Fruit fly (Drosophila melanogaster): ENCODE measurements around the gene CG14110.

The CG14110 gene

dm6 chr3L:13384489-13384888 is at the start of gene CG14110:
Gene CG14110 (plus strand): TSS chr3L:13384789.
- no peak for TF ChIP-seq CG17801 (GFP tag; optimal IDR thresholded peaks at IDR 0.05; ENCODE audit: partially characterized antibody)

- no peak for TF ChIP-seq CG17801 (GFP tag; optimal IDR thresholded peaks at IDR 0.05; ENCODE audit: partially characterized antibody)
These were observed 35.9 kb upstream of the CG14110 start, which contains the start of gene CG17687 for dm6 chr3L:13348733-13349132. Gene CG17687 (plus strand): TSS chr3L:13349033.

DNA sequence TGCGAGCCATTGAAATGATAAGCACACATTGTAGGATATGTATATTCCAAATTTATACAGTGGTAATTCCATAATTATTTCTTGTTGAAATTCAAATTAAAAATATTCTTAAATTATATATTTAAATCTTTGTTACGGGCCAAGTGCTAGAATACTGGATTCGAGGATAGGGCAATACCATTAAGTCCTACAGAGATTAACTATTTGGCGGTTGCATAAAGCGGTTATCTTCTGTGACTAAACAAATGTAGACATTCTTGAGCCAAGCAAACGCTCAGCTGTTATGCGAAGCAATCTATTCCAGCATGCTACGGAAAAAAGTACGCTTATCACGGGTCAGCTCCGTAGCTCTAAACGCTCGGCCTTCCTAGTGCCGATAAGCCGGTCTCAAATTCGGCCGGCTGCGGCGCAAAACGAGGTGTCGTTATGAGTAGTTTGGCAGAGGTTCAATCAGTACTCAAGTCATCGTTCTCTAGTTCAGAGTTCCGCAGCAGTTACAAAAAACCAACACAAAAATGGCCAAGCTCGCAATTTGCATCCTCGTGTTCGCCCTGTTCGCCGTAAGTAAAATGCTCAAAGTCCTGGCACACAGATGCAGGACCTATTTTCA is 28.4 kb upstream of the CG14110 start, which contains the start of gene Nplp2:
Gene Nplp2 (plus strand): TSS at position 293 of the 610 bp plus-strand sequence.
- TF ChIP-seq CG17801 (GFP tag; optimal IDR thresholded peaks at IDR 0.05; ENCODE audit: partially characterized antibody) = no peak

DNA sequence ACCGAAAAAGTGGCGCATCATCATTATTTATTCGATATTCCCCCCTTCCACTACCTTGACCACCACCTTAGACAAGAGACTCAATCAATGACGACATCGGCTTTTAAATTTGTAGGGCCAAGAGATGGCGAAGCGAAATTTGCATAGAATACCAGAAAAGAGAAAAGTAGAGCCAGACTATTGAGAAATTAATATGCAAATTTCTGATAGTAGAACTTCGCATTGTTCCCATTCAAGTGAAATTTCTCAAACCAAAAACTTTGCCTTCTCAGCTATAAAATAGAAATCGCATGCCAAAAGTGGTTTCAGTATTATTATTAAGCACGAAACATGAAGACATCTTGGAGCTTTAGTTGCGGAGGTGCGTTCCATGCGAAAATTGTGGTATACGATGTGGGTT is 6.9 kb upstream of the CG14110 start, which contains the start of gene CG14111:
Gene CG14111 (plus strand): TSS at position 301 of the 400 bp plus-strand sequence.
- TF ChIP-seq CG17801 (GFP tag; optimal IDR thresholded peaks at IDR 0.05; ENCODE audit: partially characterized antibody) = no peak

DNA sequence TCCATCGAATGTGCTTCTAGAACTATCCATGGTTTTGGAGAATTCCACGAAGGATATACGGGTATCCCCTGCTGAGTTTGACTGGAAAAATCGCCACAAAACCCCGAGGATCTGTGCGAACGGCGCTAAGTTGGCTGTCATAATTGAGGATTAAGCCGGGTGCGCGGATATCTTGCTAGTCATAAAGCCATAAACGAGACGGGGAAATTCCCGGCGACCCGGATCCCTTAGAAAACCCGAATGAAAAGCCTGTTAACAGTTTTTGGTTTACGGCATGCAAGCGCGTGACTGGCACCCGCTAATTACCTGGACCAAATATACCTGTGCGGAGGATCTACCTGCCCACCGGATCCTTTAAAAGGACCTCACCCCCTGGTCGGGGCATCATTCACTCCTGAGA is 6.4 kb upstream of the CG14110 start, which contains the start of gene SNCF:
Gene SNCF (plus strand): TSS at position 382 of the 400 bp plus-strand sequence.
- no peak for TF ChIP-seq CG17801 (GFP tag; optimal IDR thresholded peaks at IDR 0.05; ENCODE audit: partially characterized antibody)

DNA sequence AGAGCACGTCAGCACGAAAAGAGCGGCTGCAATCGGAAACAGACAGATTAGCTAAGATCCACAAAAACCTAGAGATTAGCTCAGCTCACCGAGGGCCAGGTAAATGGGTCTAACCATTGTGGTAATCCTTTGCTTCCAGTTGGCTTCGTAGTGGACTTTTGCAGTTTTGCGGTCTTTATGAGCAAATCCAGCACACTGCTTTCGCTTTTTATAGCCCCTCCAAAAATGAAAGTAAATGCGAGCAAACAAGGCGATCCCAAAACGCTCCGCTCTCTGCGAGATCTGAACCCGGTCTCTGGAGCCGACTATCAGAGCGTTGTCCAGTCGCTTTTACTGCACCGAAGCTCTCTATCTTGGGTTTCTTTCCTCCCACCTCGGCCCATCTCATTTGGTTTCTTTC is 3.4 kb upstream of the CG14110 start, which contains the start of gene CG14107:
Gene CG14107 (minus strand): TSS at position 187 of the 400 bp plus-strand sequence.
- TF ChIP-seq CG17801 (GFP tag; optimal IDR thresholded peaks at IDR 0.05; ENCODE audit: partially characterized antibody) = no peak

- no peak for TF ChIP-seq CG17801 (GFP tag; optimal IDR thresholded peaks at IDR 0.05; ENCODE audit: partially characterized antibody)
These were observed 2.4 kb upstream of the CG14110 start, which contains the start of gene ImpL1 for dm6 chr3L:13382061-13382815. Gene ImpL1 (plus strand): TSS chr3L:13382765.

dm6 chr3L:13387608-13388007 is 3.0 kb downstream of the CG14110 start, which contains the start of gene CG10171:
Gene CG10171 (minus strand): TSS chr3L:13387907.
- no peak for TF ChIP-seq CG17801 (GFP tag; optimal IDR thresholded peaks at IDR 0.05; ENCODE audit: partially characterized antibody)

DNA sequence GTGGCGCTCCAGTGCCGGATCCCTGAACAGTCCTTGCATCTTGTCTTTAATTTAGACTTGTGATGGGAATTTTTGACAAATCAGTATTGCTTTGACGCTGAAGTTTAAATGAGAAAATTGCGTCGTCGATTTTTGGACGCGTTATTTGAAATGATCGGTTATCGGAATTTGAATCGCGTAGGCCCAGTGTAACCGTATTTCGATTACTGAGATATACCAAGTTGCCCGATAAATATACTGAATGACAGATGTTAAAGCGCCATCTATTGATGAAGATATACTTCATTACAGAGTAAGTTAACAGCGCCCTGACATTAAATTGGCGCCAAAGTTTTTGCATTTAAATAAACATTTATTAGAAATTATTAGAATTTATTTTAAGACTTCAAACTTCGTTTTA is 5.2 kb downstream of the CG14110 start, which contains the start of gene Poc1:
Gene Poc1 (minus strand): TSS at position 173 of the 400 bp plus-strand sequence.
- no peak for TF ChIP-seq CG17801 (GFP tag; optimal IDR thresholded peaks at IDR 0.05; ENCODE audit: partially characterized antibody)

DNA sequence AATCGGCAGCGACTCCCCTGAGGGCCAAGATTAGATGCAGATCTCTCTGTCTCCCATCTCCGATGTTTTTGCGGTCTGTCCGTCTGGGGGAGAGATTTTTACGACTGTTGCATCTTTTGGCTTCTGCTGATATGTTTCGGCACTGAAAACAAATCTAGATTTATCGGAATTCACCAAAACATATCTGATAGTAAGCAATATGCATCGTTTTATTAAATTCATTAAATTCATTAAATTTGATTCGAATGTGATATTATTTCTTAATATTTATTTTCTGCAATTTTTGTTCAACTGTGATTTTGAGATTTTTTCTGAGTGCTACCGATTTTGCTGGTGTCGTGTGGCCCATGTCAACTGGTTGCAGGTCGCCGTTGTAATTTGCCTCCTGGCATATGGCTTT is 8.9 kb downstream of the CG14110 start:
- TF ChIP-seq CG17801 (GFP tag; optimal IDR thresholded peaks at IDR 0.05; ENCODE audit: partially characterized antibody) = no peak

DNA sequence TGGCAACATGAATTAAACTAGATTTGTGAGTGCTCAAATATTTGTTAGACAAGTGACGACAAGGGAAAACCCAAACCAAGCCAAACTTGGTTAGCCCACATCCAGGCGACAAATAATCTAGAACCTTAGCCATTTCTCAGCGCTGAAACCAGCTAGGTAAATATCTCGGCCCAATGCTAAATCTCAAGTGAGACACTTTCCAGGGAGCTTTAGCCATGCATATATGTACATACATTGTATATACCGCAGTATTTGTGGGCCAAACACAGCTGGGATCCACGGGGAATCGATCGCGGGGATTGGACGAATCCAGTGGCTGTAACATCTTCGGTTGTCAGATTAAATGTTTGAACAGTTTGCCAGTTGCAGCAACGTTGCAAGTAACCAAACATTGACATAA is 13.1 kb downstream of the CG14110 start:
- TF ChIP-seq CG17801 (GFP tag; optimal IDR thresholded peaks at IDR 0.05; ENCODE audit: partially characterized antibody) = no peak

- no peak for TF ChIP-seq CG17801 (GFP tag; optimal IDR thresholded peaks at IDR 0.05; ENCODE audit: partially characterized antibody)
These were observed 16.4 kb downstream of the CG14110 start, which contains the start of gene sens for dm6 chr3L:13400872-13401418. Gene sens (minus strand): TSS chr3L:13401125.

DNA sequence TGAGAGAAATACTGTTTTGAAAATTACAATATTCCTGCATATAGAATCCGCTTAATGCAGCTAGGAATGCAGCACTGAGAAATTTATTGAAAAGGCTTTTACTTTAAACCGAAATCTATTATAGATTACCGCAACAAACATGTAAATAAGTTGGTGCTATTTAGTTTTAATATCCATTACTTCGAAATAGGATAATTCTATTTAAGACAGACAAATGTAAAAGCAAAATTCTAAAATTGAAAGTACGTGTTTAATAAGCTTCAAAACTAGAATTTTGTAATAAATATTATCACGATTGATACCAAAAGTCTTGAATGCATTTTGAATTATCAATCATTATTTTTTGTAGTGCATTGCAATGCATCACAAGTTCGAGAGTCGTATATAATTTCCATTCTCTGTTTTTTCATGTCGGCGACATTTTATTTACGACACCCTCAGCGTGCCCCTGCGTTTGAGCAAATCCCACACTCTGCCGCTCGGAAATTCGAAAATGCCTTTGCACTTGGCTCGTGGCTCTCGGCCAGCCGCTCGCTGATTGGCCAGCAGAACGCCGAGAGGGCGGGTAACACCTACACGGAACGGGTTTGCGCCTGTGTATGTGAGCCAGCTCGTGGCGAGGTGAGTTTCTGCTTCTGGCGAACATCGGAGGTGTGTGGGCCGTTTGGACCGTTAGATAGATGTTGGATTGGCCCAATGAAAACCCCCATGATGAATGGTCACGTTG is 18.7 kb downstream of the CG14110 start:
- TF ChIP-seq CG17801 (GFP tag; optimal IDR thresholded peaks at IDR 0.05; ENCODE audit: partially characterized antibody) = no peak

DNA sequence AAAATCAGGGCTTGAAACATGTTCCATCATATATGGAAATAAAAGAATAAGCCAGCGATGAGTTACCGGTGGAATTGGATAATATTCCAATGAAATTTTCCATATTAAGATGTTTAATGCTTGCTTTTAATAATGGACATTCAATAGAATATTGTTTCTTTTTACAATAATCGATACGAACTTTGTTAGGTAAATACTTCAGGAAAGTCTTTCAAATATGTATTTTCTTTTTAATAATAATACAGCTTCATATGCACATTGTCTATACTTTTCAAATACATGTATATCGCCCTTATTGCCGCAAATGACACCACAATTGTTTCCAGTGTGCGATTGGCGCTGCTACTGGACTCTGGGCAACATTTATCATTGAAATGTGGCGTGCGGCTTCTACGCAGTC is 22.3 kb downstream of the CG14110 start:
- no peak for TF ChIP-seq CG17801 (GFP tag; optimal IDR thresholded peaks at IDR 0.05; ENCODE audit: partially characterized antibody)
